Fruit fly (Drosophila melanogaster) whole organism, pupa: ENCODE measurements around the gene MCTS1.

ENCODE experiments used
- CG10348 ChIP-seq: fragments of 200-800 bp; sonication (Bioruptor generic); IDR thresholded peaks from 2 replicates; pipeline ENCODE4 v1.3.6; 2022; ENCODE audit warnings: missing biosample characterization, missing genetic modification characterization
- CG12605 ChIP-seq: fragments of 200-800 bp; sonication (Bioruptor generic); IDR thresholded peaks from 2 replicates; pipeline ENCODE4 v1.3.6; 2022; ENCODE audit warnings: missing biosample characterization, missing genetic modification characterization
- CG13204 ChIP-seq: fragments of 200-800 bp; sonication (Bioruptor generic); optimal IDR thresholded peaks from 2 replicates; lab custom pipeline; 2018; ENCODE audit warnings: missing biosample characterization, mild to moderate bottlenecking, missing genetic modification characterization, moderate library complexity
- CG15710 ChIP-seq: fragments of 200-800 bp; sonication (Bioruptor generic); optimal IDR thresholded peaks from 2 replicates; lab custom pipeline; 2018; ENCODE audit warnings: missing biosample characterization, mild to moderate bottlenecking, missing genetic modification characterization, moderate library complexity
- CG17806 ChIP-seq: fragments of 200-800 bp; sonication (Bioruptor generic); optimal IDR thresholded peaks from 2 replicates; lab custom pipeline; 2018; ENCODE audit warnings: missing biosample characterization, mild to moderate bottlenecking, missing genetic modification characterization, moderate library complexity
- CG34367 ChIP-seq: fragments of 200-800 bp; sonication (Bioruptor generic); optimal IDR thresholded peaks from 2 replicates; lab custom pipeline; 2018; ENCODE audit warnings: missing biosample characterization, mild to moderate bottlenecking, missing genetic modification characterization
- CG9948 ChIP-seq: fragments of 200-800 bp; sonication (Bioruptor generic); optimal IDR thresholded peaks from 2 replicates; lab custom pipeline; 2018; ENCODE audit warnings: missing biosample characterization, mild to moderate bottlenecking, missing genetic modification characterization, moderate library complexity
- EcR ChIP-seq: fragments of 200-800 bp; sonication (Bioruptor generic); optimal IDR thresholded peaks from 3 replicates; lab custom pipeline; 2019; ENCODE audit warnings: missing biosample characterization, missing genetic modification characterization, mild to moderate bottlenecking, moderate library complexity, missing genetic modification reagents
- Pif1A ChIP-seq: fragments of 200-800 bp; sonication (Bioruptor generic); optimal IDR thresholded peaks from 3 replicates; lab custom pipeline; 2016; ENCODE audit warnings: missing biosample characterization, missing genetic modification characterization
- Pif1B ChIP-seq: fragments of 200-800 bp; sonication (Bioruptor generic); optimal IDR thresholded peaks from 3 replicates; lab custom pipeline; 2016; ENCODE audit warnings: missing biosample characterization, missing genetic modification characterization
- Snoo ChIP-seq: fragments of 200-800 bp; sonication (Bioruptor generic); optimal IDR thresholded peaks from 3 replicates; lab custom pipeline; 2017; ENCODE audit warnings: missing biosample characterization, mild to moderate bottlenecking, missing genetic modification characterization, inconsistent platforms
- fd96Ca ChIP-seq: fragments of 200-800 bp; sonication (Bioruptor generic); IDR thresholded peaks from 3 replicates; pipeline ENCODE4 v1.3.6; 2022; ENCODE audit warnings: missing biosample characterization, missing genetic modification characterization
- gl ChIP-seq: fragments of 200-800 bp; sonication (Bioruptor generic); optimal IDR thresholded peaks from 2 replicates; lab custom pipeline; 2018; ENCODE audit warnings: missing biosample characterization, mild to moderate bottlenecking, missing genetic modification characterization

- TF ChIP-seq CG9948 (tag; lab: Kevin White, UChicago) = no peak
- TF ChIP-seq CG34367 (tag; lab: Kevin White, UChicago) = no peak
- TF ChIP-seq CG13204 (GFP tag; lab: Kevin White, UChicago) = no peak
- TF ChIP-seq Pif1B (GFP tag; lab: Kevin White, UChicago) = peak; percentile 13
- TF ChIP-seq EcR (GFP tag; lab: Kevin White, UChicago) = no peak
- TF ChIP-seq Snoo (tag; lab: Kevin White, UChicago) = peak; percentile 43
- no peak for TF ChIP-seq gl (tag; lab: Kevin White, UChicago)
- TF ChIP-seq Pif1A (GFP tag; lab: Kevin White, UChicago) = no peak
- no peak for TF ChIP-seq CG15710 (tag; lab: Kevin White, UChicago)
- TF ChIP-seq CG17806 (tag; lab: Kevin White, UChicago) = peak; percentile 15
- no peak for TF ChIP-seq CG10348
- no peak for TF ChIP-seq CG12605 (GFP tag; lab: Robert Waterston, UW)
- no peak for TF ChIP-seq fd96Ca (GFP tag; lab: Robert Waterston, UW)
Observed at dm6 chrX:6030010-6030409, 7.7 kb upstream of the MCTS1 start.
